Fruit fly (Drosophila melanogaster) whole organism, embryonic: ENCODE measurements around the gene CG32984.

Experiments
- CG10431 ChIP-seq: fragments of 200-800 bp; sonication (Bioruptor generic); optimal IDR thresholded peaks from 3 replicates; lab custom pipeline; 2018; ENCODE audit warnings: missing biosample characterization, mild to moderate bottlenecking, missing genetic modification characterization
- CG6854 ChIP-seq: fragments of 200-800 bp; sonication (Bioruptor generic); optimal IDR thresholded peaks from 3 replicates; lab custom pipeline; 2017; ENCODE audit warnings: missing biosample characterization, mild to moderate bottlenecking, missing genetic modification characterization
- HLH4C ChIP-seq: fragments of 200-800 bp; sonication (Bioruptor generic); IDR thresholded peaks from 3 replicates; pipeline ENCODE4 v1.3.6; 2022; ENCODE audit warnings: missing biosample characterization, missing genetic modification characterization; ENCODE audit not compliant: partially characterized antibody
- ftz-f1 ChIP-seq: fragments of 200-800 bp; sonication (Bioruptor generic); optimal IDR thresholded peaks from 2 replicates; lab custom pipeline; 2016; ENCODE audit warnings: missing biosample characterization, missing genetic modification characterization
- gce ChIP-seq: fragments of 200-800 bp; sonication (Bioruptor generic); IDR thresholded peaks from 3 replicates; pipeline ENCODE4 v1.3.6; 2022; ENCODE audit warnings: missing biosample characterization, missing genetic modification characterization

DNA sequence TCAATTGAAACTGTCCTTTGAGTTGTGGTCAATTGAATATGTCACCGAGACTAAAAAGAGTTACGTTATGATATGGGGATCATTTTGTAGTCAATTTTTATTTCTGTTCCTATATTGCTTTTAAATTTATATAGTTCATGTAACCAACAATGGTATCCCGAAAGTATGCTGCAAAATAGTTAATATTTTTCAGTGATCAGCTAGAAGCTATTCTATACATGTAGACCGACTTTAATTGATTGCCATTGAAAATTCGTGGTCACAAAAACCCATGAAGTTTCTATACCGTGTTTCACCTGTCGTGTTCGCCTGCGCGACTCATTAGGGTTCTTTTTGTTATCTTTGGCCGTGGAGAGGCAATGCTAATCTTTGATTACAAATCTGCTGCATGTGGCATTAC, 9.7 kb downstream of the CG32984 start:
- no peak for TF ChIP-seq gce
- no peak for TF ChIP-seq ftz-f1
- TF ChIP-seq CG10431 (GFP tag; lab: Kevin White, UChicago), result no peak
- no peak for TF ChIP-seq HLH4C (GFP tag; lab: Robert Waterston, UW)
- no peak for TF ChIP-seq CG6854 (GFP tag; lab: Kevin White, UChicago)
